Fruit fly (Drosophila melanogaster) whole organism: Measurements from ENCODE around the gene b6.

Experiments
- Dll ChIP-seq: fragments of >200 bp; optimal IDR thresholded peaks from 2 replicates; lab custom pipeline; 2017
- usp ChIP-seq: fragments of >200 bp; optimal IDR thresholded peaks from 2 replicates; lab custom pipeline; 2017; ENCODE audit warnings: missing biosample characterization, missing genetic modification characterization, mixed read lengths

DNA sequence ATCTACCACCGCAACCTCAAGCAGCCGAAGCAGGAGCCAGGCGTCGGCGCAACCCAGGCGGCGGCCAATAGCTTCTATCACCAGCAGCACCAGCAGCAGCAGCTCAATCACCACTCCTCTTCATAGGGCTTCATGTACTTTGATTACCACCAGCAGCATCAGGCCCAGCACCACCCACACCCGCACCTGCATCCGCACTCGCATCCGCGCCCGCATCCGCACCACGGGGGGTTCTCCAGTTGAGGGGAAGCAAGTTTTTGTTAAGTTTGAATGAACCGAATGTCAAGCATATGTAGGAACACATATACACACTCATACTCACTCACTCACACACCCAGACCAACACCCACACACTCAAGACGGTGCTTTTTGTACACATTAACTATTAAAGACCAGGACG, 42.8 kb upstream of the b6 start:
- no peak for TF ChIP-seq Dll
- TF ChIP-seq usp (GFP tag; lab: Kevin White, UChicago), result no peak
